Worm (Caenorhabditis elegans) whole organism, L1 larva: ENCODE data around the gene fbxa-28.
A peak's percentile ranks its signal among the peaks of the same experiment; 100 is the strongest.

Source experiments
- C04F5.9 ChIP-seq: sonication (generic microtip); optimal IDR thresholded peaks from 2 replicates; lab custom pipeline; 2016; ENCODE audit warnings: missing genetic modification characterization, missing compliant biosample characterization
- F16B12.6 ChIP-seq: fragments of 150-350 bp; optimal IDR thresholded peaks from 2 replicates; lab custom pipeline; 2014; ENCODE audit warnings: missing biosample characterization, missing genetic modification characterization
- Y116A8C.19 ChIP-seq: sonication (generic microtip); optimal IDR thresholded peaks from 2 replicates; lab custom pipeline; 2016; ENCODE audit warnings: missing compliant biosample characterization, missing genetic modification characterization, borderline replicate concordance
- aha-1 ChIP-seq: fragments of 150-350 bp; optimal IDR thresholded peaks from 2 replicates; lab custom pipeline; 2014; ENCODE audit warnings: missing biosample characterization, missing genetic modification characterization
- aly-2 ChIP-seq: fragments of 150-350 bp; optimal IDR thresholded peaks from 2 replicates; lab custom pipeline; 2014; ENCODE audit warnings: missing biosample characterization, missing genetic modification characterization
- blmp-1 ChIP-seq: fragments of 150-350 bp; optimal IDR thresholded peaks from 2 replicates; lab custom pipeline; 2014; ENCODE audit warnings: missing biosample characterization, missing genetic modification characterization
- ceh-63 ChIP-seq: fragments of 200-800 bp; sonication (Bioruptor generic); optimal IDR thresholded peaks from 2 replicates; lab custom pipeline; 2018; ENCODE audit warnings: mild to moderate bottlenecking, missing genetic modification characterization, missing compliant biosample characterization
- ceh-88 ChIP-seq: fragments of 200-800 bp; sonication (Bioruptor generic); IDR thresholded peaks from 2 replicates; pipeline ENCODE4 v1.3.6; 2022; ENCODE audit warnings: missing genetic modification characterization, missing compliant biosample characterization
- dpl-1 ChIP-seq, 3 experiments: fragments of 150-350 bp in 2 of 3; sonication (generic microtip) in 1 of 3; optimal IDR thresholded peaks; 2 replicates each; lab custom pipeline; 2014 to 2017; ENCODE audit warnings: missing biosample characterization in 3 of 3, missing genetic modification characterization in 3 of 3, missing genetic modification reagents in 3 of 3
- dsc-1 ChIP-seq: sonication (generic microtip); optimal IDR thresholded peaks from 2 replicates; lab custom pipeline; 2016; ENCODE audit warnings: mild to moderate bottlenecking, missing genetic modification characterization, missing compliant biosample characterization
- efl-1 ChIP-seq, 4 experiments: fragments of 150-350 bp; optimal IDR thresholded peaks in 3 of 4; peaks in 1 of 4; 1 replicate in 1 of 4; 2 replicates in 3 of 4; lab custom pipeline; 2014; ENCODE audit warnings: missing biosample characterization in 2 of 4, missing genetic modification characterization in 2 of 4, missing genetic modification reagents in 2 of 4
- efl-3 ChIP-seq: fragments of 200-800 bp; sonication (Bioruptor generic); optimal IDR thresholded peaks from 2 replicates; lab custom pipeline; 2018; ENCODE audit warnings: mild to moderate bottlenecking, missing genetic modification characterization, missing compliant biosample characterization
- egl-13 ChIP-seq: sonication (generic microtip); optimal IDR thresholded peaks from 2 replicates; lab custom pipeline; 2016; ENCODE audit warnings: missing genotype, missing genetic modification reagents, missing genetic modification characterization, missing compliant biosample characterization
- egl-27 ChIP-seq, 2 experiments: fragments of 150-350 bp in 1 of 2; sonication (generic microtip); optimal IDR thresholded peaks; 3 replicates each; lab custom pipeline; 2017 to 2018; ENCODE audit warnings: missing biosample characterization in 2 of 2, missing genetic modification characterization in 2 of 2, missing genetic modification reagents in 2 of 2
- ets-5 ChIP-seq: fragments of 200-800 bp; sonication (Bioruptor generic); IDR thresholded peaks from 2 replicates; pipeline ENCODE4 v1.3.6; 2022; ENCODE audit warnings: missing genetic modification characterization, missing compliant biosample characterization
- fkh-4 ChIP-seq: sonication (generic microtip); optimal IDR thresholded peaks from 2 replicates; lab custom pipeline; 2016; ENCODE audit warnings: missing compliant biosample characterization, missing genetic modification characterization, borderline replicate concordance
- fos-1 ChIP-seq: fragments of 150-350 bp; optimal IDR thresholded peaks from 2 replicates; lab custom pipeline; 2014; ENCODE audit warnings: missing biosample characterization, missing genetic modification characterization
- hlh-17 ChIP-seq: fragments of 200-800 bp; sonication (Bioruptor generic); optimal IDR thresholded peaks from 2 replicates; lab custom pipeline; 2018; ENCODE audit warnings: missing genetic modification characterization, mild to moderate bottlenecking, missing compliant biosample characterization, moderate library complexity, borderline replicate concordance
- hlh-4 ChIP-seq: sonication (generic microtip); optimal IDR thresholded peaks from 2 replicates; lab custom pipeline; 2016; ENCODE audit warnings: mild to moderate bottlenecking, missing genetic modification characterization, missing compliant biosample characterization
- hpl-2 ChIP-seq: fragments of 150-350 bp; optimal IDR thresholded peaks from 2 replicates; lab custom pipeline; 2014; ENCODE audit warnings: missing biosample characterization, missing genetic modification reagents, missing genetic modification characterization
- irx-1 ChIP-seq: sonication (generic microtip); optimal IDR thresholded peaks from 2 replicates; lab custom pipeline; 2016; ENCODE audit warnings: missing genetic modification characterization, missing compliant biosample characterization
- isw-1 ChIP-seq: fragments of 200-800 bp; sonication (Bioruptor generic); IDR thresholded peaks from 2 replicates; pipeline ENCODE4 v1.3.6; 2022; ENCODE audit warnings: missing genetic modification characterization, missing compliant biosample characterization
- jun-1 ChIP-seq: fragments of 150-350 bp; optimal IDR thresholded peaks from 2 replicates; lab custom pipeline; 2014; ENCODE audit warnings: missing biosample characterization, missing genetic modification reagents, missing genetic modification characterization
- lin-14 ChIP-seq: fragments of 200-800 bp; sonication (Bioruptor generic); optimal IDR thresholded peaks from 2 replicates; lab custom pipeline; 2018; ENCODE audit warnings: mild to moderate bottlenecking, missing genetic modification characterization, moderate library complexity, missing compliant biosample characterization
- lir-3 ChIP-seq: sonication (generic microtip); optimal IDR thresholded peaks from 2 replicates; lab custom pipeline; 2016; ENCODE audit warnings: mild to moderate bottlenecking, missing genetic modification characterization, moderate library complexity, missing compliant biosample characterization; ENCODE audit not compliant: poor library complexity
- mab-9 ChIP-seq: fragments of 200-800 bp; sonication (Bioruptor generic); IDR thresholded peaks from 2 replicates; pipeline ENCODE4 v1.3.6; 2022; ENCODE audit warnings: missing genetic modification reagents, missing genetic modification characterization, missing compliant biosample characterization
- mdl-1 ChIP-seq, 2 experiments: fragments of 150-350 bp; optimal IDR thresholded peaks; 2 replicates each; lab custom pipeline; 2014 to 2017; ENCODE audit warnings: missing biosample characterization in 2 of 2, missing genetic modification characterization in 2 of 2, inconsistent platforms in 1 of 2
- mep-1 ChIP-seq: fragments of 150-350 bp; optimal IDR thresholded peaks from 2 replicates; lab custom pipeline; 2014; ENCODE audit warnings: missing biosample characterization, missing genetic modification characterization
- nhr-11 ChIP-seq: fragments of 150-350 bp; optimal IDR thresholded peaks from 2 replicates; lab custom pipeline; 2014; ENCODE audit warnings: missing biosample characterization, missing genetic modification characterization
- nhr-19 ChIP-seq: fragments of 200-800 bp; sonication (Bioruptor generic); conservative IDR thresholded peaks from 2 replicates; pipeline ENCODE4 v1.3.6; 2022; ENCODE audit warnings: missing genetic modification characterization, missing compliant biosample characterization
- nhr-28 ChIP-seq: fragments of 150-350 bp; optimal IDR thresholded peaks from 2 replicates; lab custom pipeline; 2014; ENCODE audit warnings: missing biosample characterization, missing genetic modification characterization
- nhr-71 ChIP-seq: sonication (generic microtip); optimal IDR thresholded peaks from 2 replicates; lab custom pipeline; 2016; ENCODE audit warnings: mild to moderate bottlenecking, missing genetic modification characterization, moderate library complexity, missing compliant biosample characterization
- nhr-76 ChIP-seq: sonication (generic microtip); optimal IDR thresholded peaks from 2 replicates; lab custom pipeline; 2017; ENCODE audit warnings: missing biosample characterization, missing genetic modification characterization
- nhr-77 ChIP-seq: fragments of 150-350 bp; optimal IDR thresholded peaks from 2 replicates; lab custom pipeline; 2014; ENCODE audit warnings: missing biosample characterization, missing genetic modification characterization
- nhr-90 ChIP-seq: sonication (generic microtip); optimal IDR thresholded peaks from 2 replicates; lab custom pipeline; 2016; ENCODE audit warnings: mild to moderate bottlenecking, missing genetic modification characterization, missing compliant biosample characterization; ENCODE audit not compliant: poor library complexity
- pag-3 ChIP-seq: sonication (generic microtip); optimal IDR thresholded peaks from 2 replicates; lab custom pipeline; 2017; ENCODE audit warnings: missing genetic modification characterization, mild to moderate bottlenecking, missing compliant biosample characterization, antibody characterized with exemption, borderline replicate concordance; ENCODE audit not compliant: insufficient read depth
- pax-3 ChIP-seq: fragments of 200-800 bp; sonication (Bioruptor generic); optimal IDR thresholded peaks from 2 replicates; lab custom pipeline; 2018; ENCODE audit warnings: mild to moderate bottlenecking, missing genetic modification characterization, moderate library complexity, missing compliant biosample characterization
- pqm-1 ChIP-seq: sonication (generic microtip); optimal IDR thresholded peaks from 3 replicates; lab custom pipeline; 2017; ENCODE audit warnings: missing biosample characterization, missing genetic modification characterization
- rnt-1 ChIP-seq: sonication (generic microtip); optimal IDR thresholded peaks from 2 replicates; lab custom pipeline; 2016; ENCODE audit warnings: mild to moderate bottlenecking, missing genetic modification characterization, moderate library complexity, missing compliant biosample characterization
- skn-1 ChIP-seq: fragments of 150-350 bp; optimal IDR thresholded peaks from 2 replicates; lab custom pipeline; 2014; ENCODE audit warnings: missing biosample characterization, missing genetic modification characterization
- snu-23 ChIP-seq: sonication (generic microtip); optimal IDR thresholded peaks from 2 replicates; lab custom pipeline; 2016; ENCODE audit warnings: missing genetic modification characterization, missing compliant biosample characterization
- sox-4 ChIP-seq: sonication (generic microtip); optimal IDR thresholded peaks from 2 replicates; lab custom pipeline; 2016; ENCODE audit warnings: missing genetic modification characterization, missing compliant biosample characterization
- sptf-1 ChIP-seq: fragments of 150-350 bp; optimal IDR thresholded peaks from 2 replicates; lab custom pipeline; 2014; ENCODE audit warnings: missing biosample characterization, missing genetic modification characterization
- sup-37 ChIP-seq: fragments of 200-800 bp; sonication (Bioruptor generic); optimal IDR thresholded peaks from 2 replicates; lab custom pipeline; 2018; ENCODE audit warnings: mild to moderate bottlenecking, missing genetic modification characterization, missing compliant biosample characterization
- swsn-7 ChIP-seq: sonication (generic microtip); optimal IDR thresholded peaks from 2 replicates; lab custom pipeline; 2016; ENCODE audit warnings: missing genetic modification characterization, missing compliant biosample characterization
- tbx-2 ChIP-seq: sonication (generic microtip); optimal IDR thresholded peaks from 2 replicates; lab custom pipeline; 2016; ENCODE audit warnings: missing genetic modification characterization, missing compliant biosample characterization
- unc-30 ChIP-seq: sonication (generic microtip); optimal IDR thresholded peaks from 2 replicates; lab custom pipeline; 2017; ENCODE audit warnings: missing biosample characterization, missing genetic modification characterization
- unc-62 ChIP-seq: fragments of 150-350 bp; optimal IDR thresholded peaks from 2 replicates; lab custom pipeline; 2014; ENCODE audit warnings: missing biosample characterization, missing genetic modification reagents, missing genetic modification characterization
- unc-98 ChIP-seq: fragments of 200-800 bp; sonication (Bioruptor generic); IDR thresholded peaks from 2 replicates; pipeline ENCODE4 v1.3.6; 2022; ENCODE audit warnings: missing genetic modification characterization, missing compliant biosample characterization
- vab-15 ChIP-seq: sonication (generic microtip); optimal IDR thresholded peaks from 2 replicates; lab custom pipeline; 2017; ENCODE audit warnings: missing genotype, mild to moderate bottlenecking, missing genetic modification characterization, missing compliant biosample characterization
- xbp-1 ChIP-seq: sonication (generic microtip); optimal IDR thresholded peaks from 2 replicates; lab custom pipeline; 2016; ENCODE audit warnings: missing genetic modification characterization, missing compliant biosample characterization
- zip-4 ChIP-seq: fragments of 200-800 bp; sonication (Bioruptor generic); optimal IDR thresholded peaks from 2 replicates; lab custom pipeline; 2018; ENCODE audit warnings: mild to moderate bottlenecking, missing genetic modification characterization, moderate library complexity, missing compliant biosample characterization
- ztf-4 ChIP-seq: fragments of 150-350 bp; optimal IDR thresholded peaks from 2 replicates; lab custom pipeline; 2014; ENCODE audit warnings: missing biosample characterization, missing genetic modification characterization

fbxa-28 gene

DNA sequence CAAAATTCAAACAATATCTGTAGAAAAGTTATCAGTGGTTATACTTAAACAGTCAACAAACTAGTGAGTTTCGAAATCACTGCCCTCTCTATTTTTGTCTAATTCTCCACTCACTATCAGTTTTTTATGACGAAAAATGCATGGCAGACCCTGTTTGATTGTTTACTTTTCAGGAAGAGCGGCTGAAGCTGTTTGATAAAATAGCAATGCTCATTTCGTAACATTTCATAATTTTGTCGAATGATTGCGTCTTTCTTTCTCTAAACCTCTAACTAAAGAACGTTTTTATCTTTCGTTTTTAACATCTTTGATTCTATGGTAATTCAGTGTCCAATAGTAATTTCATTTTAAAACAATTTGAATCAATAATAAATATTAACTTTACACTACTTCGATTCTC, 18.5 kb upstream of the fbxa-28 start:
- TF ChIP-seq sup-37 (GFP tag; lab: Kevin White, UChicago): no peak
- no peak for TF ChIP-seq sptf-1
- TF ChIP-seq zip-4 (GFP tag; lab: Kevin White, UChicago): peak; percentile 55
- peak; percentile 42 for TF ChIP-seq nhr-71
- no peak for TF ChIP-seq ztf-4
- TF ChIP-seq nhr-90: peak; percentile 3
- peak; percentile 95 for TF ChIP-seq pqm-1
- TF ChIP-seq egl-13 (tag; lab: Kevin White, UChicago): no peak
- TF ChIP-seq mep-1: no peak
- no peak for TF ChIP-seq snu-23
- TF ChIP-seq sox-4: no peak
- no peak for TF ChIP-seq ceh-88
- TF ChIP-seq blmp-1: no peak
- no peak for TF ChIP-seq dpl-1 (GFP tag; optimal IDR thresholded peaks at IDR 0.05; lab: Kevin White, UChicago)
- no peak for TF ChIP-seq nhr-77 (tag; lab: Kevin White, UChicago)
- TF ChIP-seq lin-14 (GFP tag; lab: Kevin White, UChicago): no peak
- no peak for TF ChIP-seq ceh-63
- TF ChIP-seq egl-27 (tag; optimal IDR thresholded peaks at IDR 0.05; lab: Kevin White, UChicago): no peak
- TF ChIP-seq xbp-1 (tag; lab: Kevin White, UChicago): no peak
- peak; percentile 25 for TF ChIP-seq pax-3 (tag; lab: Kevin White, UChicago)
- TF ChIP-seq irx-1 (tag; lab: Kevin White, UChicago): no peak
- TF ChIP-seq lir-3: no peak
- TF ChIP-seq unc-62 (GFP tag; lab: Kevin White, UChicago): no peak
- TF ChIP-seq vab-15 (tag; lab: Kevin White, UChicago): no peak
- TF ChIP-seq nhr-19 (GFP tag; lab: Robert Waterston, UW): no peak
- TF ChIP-seq fos-1 (tag; lab: Kevin White, UChicago): no peak
- no peak for TF ChIP-seq fkh-4 (tag; lab: Kevin White, UChicago)
- TF ChIP-seq tbx-2 (tag; lab: Kevin White, UChicago): no peak
- no peak for TF ChIP-seq mab-9 (GFP tag; lab: Robert Waterston, UW)
- TF ChIP-seq pag-3 (tag; lab: Kevin White, UChicago): no peak
- TF ChIP-seq aha-1 (tag; lab: Kevin White, UChicago): no peak
- no peak for TF ChIP-seq swsn-7
- peak; percentile 51 for TF ChIP-seq jun-1 (tag; lab: Kevin White, UChicago)
- TF ChIP-seq hlh-17: no peak
- TF ChIP-seq dsc-1 (tag; lab: Kevin White, UChicago): no peak
- TF ChIP-seq isw-1: no peak
- TF ChIP-seq efl-1 (optimal IDR thresholded peaks at IDR 0.05; lab: Kevin White, UChicago): no peak
- peak in 1 of 2 experiments; percentile 81 for TF ChIP-seq efl-1 (GFP tag; optimal IDR thresholded peaks at IDR 0.05 in 1 of 2; lab: Kevin White, UChicago)
- TF ChIP-seq Y116A8C.19 (tag; lab: Kevin White, UChicago): no peak
- no peak for TF ChIP-seq hlh-4 (tag; lab: Kevin White, UChicago)
- no peak for TF ChIP-seq nhr-11 (tag; lab: Kevin White, UChicago)
- TF ChIP-seq ets-5: no peak
- peak in 1 of 2 experiments; percentile 27 for TF ChIP-seq mdl-1 (tag; optimal IDR thresholded peaks at IDR 0.05; lab: Kevin White, UChicago)
- TF ChIP-seq unc-98 (GFP tag; lab: Robert Waterston, UW): no peak
- TF ChIP-seq hpl-2 (GFP tag; lab: Kevin White, UChicago): peak; percentile 53
- TF ChIP-seq F16B12.6 (tag; lab: Kevin White, UChicago): no peak
- TF ChIP-seq aly-2 (tag; lab: Kevin White, UChicago): no peak
- no peak for TF ChIP-seq efl-3 (GFP tag; lab: Kevin White, UChicago)
- no peak for TF ChIP-seq nhr-76
- TF ChIP-seq C04F5.9: no peak
- no peak for TF ChIP-seq skn-1 (tag; lab: Kevin White, UChicago)
- TF ChIP-seq rnt-1 (tag; lab: Kevin White, UChicago): no peak
- no peak for TF ChIP-seq nhr-28
- no peak for TF ChIP-seq unc-30 (tag; lab: Kevin White, UChicago)
